Worm (Caenorhabditis elegans): Measurements from ENCODE around the gene R04D3.3.

Gene R04D3.3

ce11 chrX:13318316-13318715 is 27.9 kb upstream of the R04D3.3 start:
- TF ChIP-seq nhr-12 (tag; optimal IDR thresholded peaks at IDR 0.05) (no peak), snu-23 (GFP tag; optimal IDR thresholded peaks at IDR 0.05) (peak; percentile 7), nhr-20 (tag; optimal IDR thresholded peaks at IDR 0.05) (peak; percentile 31), nhr-71 (tag; optimal IDR thresholded peaks at IDR 0.05) (peak; percentile 54), rnt-1 (tag; optimal IDR thresholded peaks at IDR 0.05) (peak; percentile 47), zag-1 (tag; optimal IDR thresholded peaks at IDR 0.05) (no peak), dsc-1 (tag; optimal IDR thresholded peaks at IDR 0.05) (peak; percentile 5), mdl-1 (tag; optimal IDR thresholded peaks at IDR 0.05) (peak in 1 of 2 experiments; percentile 27), nhr-19 (GFP tag; conservative IDR thresholded peaks at IDR 0.05) (peak; percentile 43), nhr-47 (tag; optimal IDR thresholded peaks at IDR 0.05) (no peak), grh-1 (GFP tag; IDR thresholded peaks at IDR 0.05) (no peak), lin-14 (GFP tag; optimal IDR thresholded peaks at IDR 0.05) (peak; percentile 42), egl-13 (tag; optimal IDR thresholded peaks at IDR 0.05) (no peak), unc-130 (tag; optimal IDR thresholded peaks at IDR 0.05) (peak; percentile 58), swsn-7 (tag; optimal IDR thresholded peaks at IDR 0.05) (no peak), hlh-17 (GFP tag; optimal IDR thresholded peaks at IDR 0.05; ENCODE audit: borderline replicate concordance) (no peak)

ce11 chrX:13317532-13317931 is 27.1 kb upstream of the R04D3.3 start:
- TF ChIP-seq mep-1 (tag; optimal IDR thresholded peaks at IDR 0.05): no peak
- peak; percentile 9 for TF ChIP-seq nhr-20 (tag; optimal IDR thresholded peaks at IDR 0.05)
- TF ChIP-seq nhr-237 (tag; optimal IDR thresholded peaks at IDR 0.05): no peak
- peak; percentile 19 for TF ChIP-seq lin-14 (GFP tag; optimal IDR thresholded peaks at IDR 0.05)
- TF ChIP-seq nhr-90 (tag; optimal IDR thresholded peaks at IDR 0.05; ENCODE audit: poor library complexity): no peak
- TF ChIP-seq isw-1 (GFP tag; IDR thresholded peaks at IDR 0.05): no peak
- no peak for TF ChIP-seq lin-35 (GFP tag; optimal IDR thresholded peaks at IDR 0.05)
- TF ChIP-seq lin-15B (tag; optimal IDR thresholded peaks at IDR 0.05): no peak
- TF ChIP-seq sup-37 (GFP tag; optimal IDR thresholded peaks at IDR 0.05): no peak
- TF ChIP-seq C16A3.4 (tag; optimal IDR thresholded peaks at IDR 0.05): no peak
- no peak for TF ChIP-seq blmp-1 (tag; optimal IDR thresholded peaks at IDR 0.05)
- no peak for TF ChIP-seq swsn-7 (tag; optimal IDR thresholded peaks at IDR 0.05)
- no peak for TF ChIP-seq nhr-77 (tag; optimal IDR thresholded peaks at IDR 0.05)
- TF ChIP-seq egl-27 (tag; optimal IDR thresholded peaks at IDR 0.05): no peak
- TF ChIP-seq elt-3 (tag; optimal IDR thresholded peaks at IDR 0.05): no peak
- no peak for TF ChIP-seq mdl-1 (tag; optimal IDR thresholded peaks at IDR 0.05)
- TF ChIP-seq unc-30 (tag; optimal IDR thresholded peaks at IDR 0.05): no peak
- TF ChIP-seq mab-9 (GFP tag; IDR thresholded peaks at IDR 0.05): no peak
- TF ChIP-seq ceh-8 (GFP tag; optimal IDR thresholded peaks at IDR 0.05): no peak
- no peak for TF ChIP-seq pax-3 (tag; optimal IDR thresholded peaks at IDR 0.05)
- TF ChIP-seq unc-86 (tag; optimal IDR thresholded peaks at IDR 0.05): no peak
- TF ChIP-seq ceh-90 (tag; optimal IDR thresholded peaks at IDR 0.05): no peak
- TF ChIP-seq snu-23 (GFP tag; optimal IDR thresholded peaks at IDR 0.05): peak; percentile 31
- peak in 1 of 2 experiments; percentile 11 for TF ChIP-seq lsy-2 (tag; optimal IDR thresholded peaks at IDR 0.05)
- TF ChIP-seq C04F5.9 (tag; optimal IDR thresholded peaks at IDR 0.05): no peak
- TF ChIP-seq ztf-4 (tag; optimal IDR thresholded peaks at IDR 0.05): no peak
- no peak for TF ChIP-seq efl-3 (GFP tag; optimal IDR thresholded peaks at IDR 0.05)
- TF ChIP-seq lir-3 (tag; optimal IDR thresholded peaks at IDR 0.05; ENCODE audit: poor library complexity): no peak
- TF ChIP-seq alr-1 (tag; optimal IDR thresholded peaks at IDR 0.05; ENCODE audit: borderline replicate concordance): no peak
- TF ChIP-seq vab-15 (tag; optimal IDR thresholded peaks at IDR 0.05): no peak
- TF ChIP-seq nhr-19 (GFP tag; conservative IDR thresholded peaks at IDR 0.05): peak; percentile 21; the same call in 1 of the 2 replicates
- no peak for TF ChIP-seq fos-1 (tag; optimal IDR thresholded peaks at IDR 0.05)
- peak; percentile 63 for TF ChIP-seq rnt-1 (tag; optimal IDR thresholded peaks at IDR 0.05)
- TF ChIP-seq xbp-1 (tag; optimal IDR thresholded peaks at IDR 0.05): no peak
- TF ChIP-seq dsc-1 (tag; optimal IDR thresholded peaks at IDR 0.05): peak; percentile 0
- TF ChIP-seq hlh-17 (GFP tag; optimal IDR thresholded peaks at IDR 0.05; ENCODE audit: borderline replicate concordance): no peak
- no peak for TF ChIP-seq unc-130 (tag; optimal IDR thresholded peaks at IDR 0.05)
- TF ChIP-seq Y116A8C.19 (tag; optimal IDR thresholded peaks at IDR 0.05; ENCODE audit: borderline replicate concordance): no peak
- TF ChIP-seq F16B12.6 (tag; optimal IDR thresholded peaks at IDR 0.05): no peak
- TF ChIP-seq ets-5 (GFP tag; IDR thresholded peaks at IDR 0.05): no peak
- no peak for TF ChIP-seq nhr-85 (tag)
- no peak for TF ChIP-seq lin-39 (tag; optimal IDR thresholded peaks at IDR 0.05)
- TF ChIP-seq zip-4 (GFP tag; optimal IDR thresholded peaks at IDR 0.05): no peak
- no peak for TF ChIP-seq grh-1 (GFP tag; IDR thresholded peaks at IDR 0.05)
